Fruit fly (Drosophila melanogaster) whole organism, embryonic: ENCODE results near the gene RpS26.
A peak's percentile ranks its signal among the peaks of the same experiment; 100 is the strongest.

Source experiments
- ATbp ChIP-seq: fragments of 200-800 bp; sonication (Bioruptor generic); optimal IDR thresholded peaks from 2 replicates; lab custom pipeline; 2017; ENCODE audit warnings: missing biosample characterization, mild to moderate bottlenecking, missing genetic modification characterization, missing genetic modification reagents
- CG1024 ChIP-seq: fragments of 200-800 bp; sonication (Bioruptor generic); IDR thresholded peaks from 2 replicates; pipeline ENCODE4 v1.3.6; 2022; ENCODE audit warnings: missing biosample characterization, missing genetic modification characterization
- CG11085 ChIP-seq: fragments of 200-800 bp; sonication (Bioruptor generic); IDR thresholded peaks from 2 replicates; pipeline ENCODE4 v1.3.6; 2022; ENCODE audit warnings: missing biosample characterization, missing genetic modification characterization
- CG12744 ChIP-seq: fragments of 200-800 bp; sonication (Bioruptor generic); optimal IDR thresholded peaks from 2 replicates; lab custom pipeline; 2016; ENCODE audit warnings: missing biosample characterization, missing genetic modification characterization
- CG15073 ChIP-seq: fragments of 200-800 bp; sonication (Bioruptor generic); optimal IDR thresholded peaks from 2 replicates; lab custom pipeline; 2016; ENCODE audit warnings: missing biosample characterization, missing genetic modification characterization
- CG15269 ChIP-seq: fragments of 200-800 bp; sonication (Bioruptor generic); optimal IDR thresholded peaks from 2 replicates; lab custom pipeline; 2018; ENCODE audit warnings: missing biosample characterization, mild to moderate bottlenecking, missing genetic modification characterization, moderate library complexity
- CG15514 ChIP-seq: fragments of 200-800 bp; sonication (Bioruptor generic); optimal IDR thresholded peaks from 3 replicates; lab custom pipeline; 2017; ENCODE audit warnings: missing biosample characterization, missing genetic modification characterization, mild to moderate bottlenecking, moderate library complexity, missing genetic modification reagents
- CG18011 ChIP-seq: fragments of 200-800 bp; sonication (Bioruptor generic); optimal IDR thresholded peaks from 2 replicates; lab custom pipeline; 2017; ENCODE audit warnings: missing biosample characterization, missing genetic modification characterization, mild to moderate bottlenecking, moderate library complexity, missing genotype
- CG2120 ChIP-seq: fragments of 200-800 bp; sonication (Bioruptor generic); optimal IDR thresholded peaks from 3 replicates; lab custom pipeline; 2016; ENCODE audit warnings: missing biosample characterization, missing genetic modification characterization
- CG33557 ChIP-seq: fragments of 200-800 bp; sonication (Bioruptor generic); optimal IDR thresholded peaks from 2 replicates; lab custom pipeline; 2019; ENCODE audit warnings: missing biosample characterization, mild to moderate bottlenecking, missing genetic modification characterization, moderate library complexity
- CG3838 ChIP-seq: fragments of 200-800 bp; sonication (Bioruptor generic); optimal IDR thresholded peaks from 3 replicates; lab custom pipeline; 2016; ENCODE audit warnings: missing biosample characterization, missing genetic modification characterization
- CG4282 ChIP-seq: fragments of 200-800 bp; sonication (Bioruptor generic); optimal IDR thresholded peaks from 2 replicates; lab custom pipeline; 2016; ENCODE audit warnings: missing biosample characterization, missing genetic modification characterization
- CG6683 ChIP-seq: fragments of 200-800 bp; sonication (Bioruptor generic); optimal IDR thresholded peaks from 2 replicates; lab custom pipeline; 2017; ENCODE audit warnings: missing biosample characterization, mild to moderate bottlenecking, missing genetic modification characterization, missing genetic modification reagents
- CG7372 ChIP-seq: fragments of 200-800 bp; sonication (Bioruptor generic); IDR thresholded peaks from 2 replicates; pipeline ENCODE4 v1.3.6; 2022; ENCODE audit warnings: missing biosample characterization, missing genetic modification characterization
- CG8089 ChIP-seq: fragments of 200-800 bp; sonication (Bioruptor generic); optimal IDR thresholded peaks from 3 replicates; lab custom pipeline; 2016; ENCODE audit warnings: missing biosample characterization, missing genetic modification characterization
- CG8281 ChIP-seq: fragments of 200-800 bp; sonication (Bioruptor generic); optimal IDR thresholded peaks from 2 replicates; lab custom pipeline; 2018; ENCODE audit warnings: missing biosample characterization, mild to moderate bottlenecking, missing genetic modification characterization, moderate library complexity
- CG9797 ChIP-seq: fragments of 200-800 bp; sonication (Bioruptor generic); optimal IDR thresholded peaks from 3 replicates; lab custom pipeline; 2018; ENCODE audit warnings: missing biosample characterization, mild to moderate bottlenecking, missing genetic modification characterization
- Dfd ChIP-seq, 2 experiments: fragments of >200 bp; optimal IDR thresholded peaks; 2 replicates each; lab custom pipeline; 2017; ENCODE audit warnings: missing biosample characterization in 2 of 2, missing genetic modification characterization in 2 of 2
- HHEX ChIP-seq: fragments of 200-800 bp; sonication (Bioruptor generic); optimal IDR thresholded peaks from 3 replicates; lab custom pipeline; 2017; ENCODE audit warnings: missing biosample characterization, mild to moderate bottlenecking, missing genetic modification characterization, missing genetic modification reagents
- HLH4C ChIP-seq: fragments of 200-800 bp; sonication (Bioruptor generic); IDR thresholded peaks from 3 replicates; pipeline ENCODE4 v1.3.6; 2022; ENCODE audit warnings: missing biosample characterization, missing genetic modification characterization; ENCODE audit not compliant: partially characterized antibody
- HLH54F ChIP-seq: fragments of 200-800 bp; sonication (Bioruptor generic); optimal IDR thresholded peaks from 3 replicates; lab custom pipeline; 2016; ENCODE audit warnings: missing biosample characterization, missing genetic modification characterization
- Hmx ChIP-seq: fragments of 200-800 bp; sonication (Bioruptor generic); optimal IDR thresholded peaks from 2 replicates; lab custom pipeline; 2016; ENCODE audit warnings: missing biosample characterization, missing genetic modification characterization
- Hsf ChIP-seq: fragments of 200-800 bp; sonication (Bioruptor generic); optimal IDR thresholded peaks from 3 replicates; lab custom pipeline; 2016; ENCODE audit warnings: missing biosample characterization, missing genetic modification characterization
- Mrtf ChIP-seq: fragments of 200-800 bp; sonication (Bioruptor generic); IDR thresholded peaks from 3 replicates; pipeline ENCODE4 v1.3.6; 2022; ENCODE audit warnings: missing biosample characterization, missing genetic modification characterization
- Myb ChIP-seq: fragments of 200-800 bp; sonication (Bioruptor generic); optimal IDR thresholded peaks from 2 replicates; lab custom pipeline; 2016; ENCODE audit warnings: missing biosample characterization, missing genetic modification characterization
- NC2α ChIP-seq: fragments of 200-800 bp; sonication (Bioruptor generic); optimal IDR thresholded peaks from 2 replicates; lab custom pipeline; 2016; ENCODE audit warnings: missing biosample characterization, missing genetic modification characterization
- NFAT ChIP-seq: fragments of 200-800 bp; sonication (Bioruptor generic); IDR thresholded peaks from 2 replicates; pipeline ENCODE4 v1.3.6; 2022; ENCODE audit warnings: missing biosample characterization, missing genetic modification characterization
- Six4 ChIP-seq: fragments of 200-800 bp; sonication (Bioruptor generic); optimal IDR thresholded peaks from 2 replicates; lab custom pipeline; 2016; ENCODE audit warnings: missing biosample characterization, missing genetic modification characterization
- Tbp ChIP-seq: fragments of >200 bp; optimal IDR thresholded peaks from 2 replicates; lab custom pipeline; 2018; ENCODE audit warnings: missing biosample characterization, missing genetic modification characterization
- Xbp1 ChIP-seq: fragments of 200-800 bp; sonication (Bioruptor generic); optimal IDR thresholded peaks from 3 replicates; lab custom pipeline; 2016; ENCODE audit warnings: missing biosample characterization, mild to moderate bottlenecking, missing genetic modification characterization
- ap ChIP-seq: fragments of 200-800 bp; sonication (Bioruptor generic); IDR thresholded peaks from 2 replicates; pipeline ENCODE4 v1.3.6; 2022; ENCODE audit warnings: missing biosample characterization, missing genetic modification characterization
- ase ChIP-seq: fragments of 200-800 bp; sonication (Bioruptor generic); IDR thresholded peaks from 3 replicates; pipeline ENCODE4 v1.3.6; 2022; ENCODE audit warnings: missing biosample characterization, missing genetic modification characterization
- br ChIP-seq: fragments of >200 bp; optimal IDR thresholded peaks from 2 replicates; lab custom pipeline; 2017
- crol ChIP-seq: fragments of 200-800 bp; sonication (Bioruptor generic); IDR thresholded peaks from 2 replicates; pipeline ENCODE4 v1.3.6; 2022; ENCODE audit warnings: missing biosample characterization, missing genetic modification characterization
- crp ChIP-seq, 2 experiments: fragments of 200-800 bp; sonication (Bioruptor generic); optimal IDR thresholded peaks; 2 replicates in 1 of 2; 3 replicates in 1 of 2; lab custom pipeline; 2017; ENCODE audit warnings: missing biosample characterization in 2 of 2, missing genetic modification characterization in 2 of 2, mild to moderate bottlenecking in 1 of 2, moderate library complexity in 1 of 2
- grau ChIP-seq: fragments of 200-800 bp; optimal IDR thresholded peaks from 3 replicates; lab custom pipeline; 2019; ENCODE audit warnings: missing biosample characterization, mild to moderate bottlenecking, missing genetic modification characterization, moderate library complexity
- hb ChIP-seq: fragments of 200-800 bp; sonication (Bioruptor generic); IDR thresholded peaks from 3 replicates; pipeline ENCODE4 v1.3.6; 2022; ENCODE audit warnings: missing biosample characterization, missing genetic modification characterization; ENCODE audit not compliant: partially characterized antibody
- knrl ChIP-seq: fragments of 200-800 bp; sonication (Bioruptor generic); IDR thresholded peaks from 3 replicates; pipeline ENCODE4 v1.3.6; 2022; ENCODE audit warnings: missing biosample characterization, missing genetic modification characterization; ENCODE audit not compliant: partially characterized antibody
- lov ChIP-seq, 2 experiments: fragments of 200-800 bp in 1 of 2; fragments of >200 bp in 1 of 2; sonication (Bioruptor generic) in 1 of 2; IDR thresholded peaks in 1 of 2; optimal IDR thresholded peaks in 1 of 2; 2 replicates in 1 of 2; 3 replicates in 1 of 2; pipeline versions ENCODE4 v1.3.6 to Lab custom; 2017 to 2022; ENCODE audit warnings: missing biosample characterization in 1 of 2, missing genetic modification characterization in 1 of 2
- luna ChIP-seq: fragments of 200-800 bp; sonication (Bioruptor generic); optimal IDR thresholded peaks from 2 replicates; lab custom pipeline; 2016; ENCODE audit warnings: missing biosample characterization, missing genetic modification characterization
- mam ChIP-seq: fragments of 200-800 bp; sonication (Bioruptor generic); optimal IDR thresholded peaks from 3 replicates; lab custom pipeline; 2016; ENCODE audit warnings: missing biosample characterization, missing genetic modification characterization
- otp ChIP-seq: fragments of 200-800 bp; sonication (Bioruptor generic); IDR thresholded peaks from 3 replicates; pipeline ENCODE4, ENCODE4 v1.3.6; 2022; ENCODE audit warnings: missing biosample characterization, missing genetic modification characterization
- run ChIP-seq: fragments of 200-800 bp; sonication (Bioruptor generic); optimal IDR thresholded peaks from 3 replicates; lab custom pipeline; 2018; ENCODE audit warnings: missing biosample characterization, mild to moderate bottlenecking, missing genetic modification characterization
- sim ChIP-seq: fragments of 200-800 bp; sonication (Bioruptor generic); IDR thresholded peaks from 2 replicates; pipeline ENCODE4 v1.3.6; 2022; ENCODE audit warnings: missing biosample characterization, missing genetic modification characterization
- slbo ChIP-seq: fragments of 200-800 bp; sonication (Bioruptor generic); IDR thresholded peaks from 2 replicates; pipeline ENCODE4 v1.3.6; 2022; ENCODE audit warnings: missing biosample characterization, missing genetic modification characterization
- slp2 ChIP-seq: fragments of 200-800 bp; sonication (Bioruptor generic); optimal IDR thresholded peaks from 2 replicates; lab custom pipeline; 2016; ENCODE audit warnings: missing biosample characterization, missing genetic modification characterization
- tin ChIP-seq: fragments of 200-800 bp; sonication (Bioruptor generic); optimal IDR thresholded peaks from 3 replicates; lab custom pipeline; 2016; ENCODE audit warnings: missing biosample characterization, missing genetic modification characterization
- wdn ChIP-seq: fragments of 200-800 bp; sonication (Bioruptor generic); IDR thresholded peaks from 2 replicates; pipeline ENCODE4 v1.3.6; 2022; ENCODE audit warnings: missing biosample characterization, missing genetic modification characterization
- wor ChIP-seq: fragments of 200-800 bp; sonication (Bioruptor generic); IDR thresholded peaks from 2 replicates; pipeline ENCODE4 v1.3.6; 2022; ENCODE audit warnings: missing biosample characterization, missing genetic modification characterization
- zfh2 ChIP-seq: fragments of 200-800 bp; sonication (Bioruptor generic); optimal IDR thresholded peaks from 2 replicates; lab custom pipeline; 2016; ENCODE audit warnings: missing biosample characterization, missing genetic modification characterization

The RpS26 gene

DNA sequence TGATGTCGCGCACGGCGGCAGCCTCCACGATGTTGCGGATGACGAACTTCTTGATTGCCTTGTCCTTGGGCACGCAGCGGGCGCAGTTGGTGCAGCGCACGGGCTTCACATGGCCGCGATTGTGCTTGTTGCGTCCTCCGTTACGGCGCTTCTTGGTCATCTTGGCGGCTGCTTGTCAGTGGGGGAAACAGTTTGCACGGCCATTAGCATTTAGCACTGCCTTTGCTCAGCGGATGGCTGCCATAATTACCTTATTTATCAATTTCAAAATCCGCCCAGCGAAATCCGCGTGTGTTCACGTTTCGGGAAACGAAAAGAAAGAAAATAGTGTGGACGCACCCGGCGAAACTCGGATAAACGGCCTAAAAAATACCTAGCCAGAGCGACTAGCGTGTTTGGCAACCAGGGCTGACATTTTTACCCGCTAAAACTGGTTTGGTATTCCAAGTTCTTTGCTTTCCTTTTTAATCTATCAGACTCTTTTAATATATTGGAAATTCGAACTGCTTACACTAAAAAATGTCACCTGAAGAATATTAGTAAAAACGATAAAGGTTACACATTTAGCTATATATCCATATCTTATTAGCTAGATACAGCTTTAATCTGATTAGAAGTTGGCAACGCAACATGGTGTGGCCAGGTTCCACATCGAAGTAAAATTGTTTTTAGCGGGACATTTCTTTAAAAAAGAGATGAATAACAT is at the start of gene RpS26 (continued):
- TF ChIP-seq Mrtf (GFP tag; lab: Robert Waterston, UW) (no peak), crp (GFP tag; optimal IDR thresholded peaks at IDR 0.05; lab: Kevin White, UChicago) (peak in 1 of 2 experiments; percentile 12), CG15514 (peak; percentile 61), grau (tag; lab: Kevin White, UChicago) (peak; percentile 54), NFAT (GFP tag; lab: Robert Waterston, UW) (peak; percentile 33), Hmx (no peak), CG4282 (GFP tag; lab: Kevin White, UChicago) (peak; percentile 9), CG2120 (GFP tag; lab: Kevin White, UChicago) (peak; percentile 53), Xbp1 (GFP tag; lab: Kevin White, UChicago) (peak; percentile 70), HLH54F (GFP tag; lab: Kevin White, UChicago) (peak; percentile 61), slbo (GFP tag; lab: Robert Waterston, UW) (peak; percentile 70), CG1024 (GFP tag; lab: Robert Waterston, UW) (no peak), sim (GFP tag; lab: Robert Waterston, UW) (no peak), Hsf (GFP tag; lab: Kevin White, UChicago) (peak; percentile 24), HHEX (GFP tag; lab: Kevin White, UChicago) (no peak), wor (GFP tag; lab: Robert Waterston, UW) (no peak), CG9797 (GFP tag; lab: Kevin White, UChicago) (peak; percentile 83), CG18011 (GFP tag; lab: Kevin White, UChicago) (no peak), knrl (GFP tag; lab: Robert Waterston, UW) (0 out of 3 replicates have a peak, but pooled peaks have one; percentile 31), br (lab: Kevin White, UChicago) (no peak), CG7372 (peak; percentile 42; the same call in 1 of the 2 replicates), Myb (GFP tag; lab: Kevin White, UChicago) (peak; percentile 7), otp (peak; percentile 46; the same call in 2 of the 3 replicates), CG33557 (GFP tag; lab: Kevin White, UChicago) (peak; percentile 36), Six4 (GFP tag; lab: Kevin White, UChicago) (no peak), CG15073 (GFP tag; lab: Kevin White, UChicago) (no peak), CG12744 (GFP tag; lab: Kevin White, UChicago) (no peak), CG3838 (GFP tag; lab: Kevin White, UChicago) (no peak), luna (GFP tag; lab: Kevin White, UChicago) (no peak), ap (GFP tag; lab: Robert Waterston, UW) (no peak), crol (GFP tag; lab: Robert Waterston, UW) (no peak), CG11085 (no peak; the same call in 1 of the 2 replicates), ATbp (GFP tag; lab: Kevin White, UChicago) (no peak), NC2α (GFP tag; lab: Kevin White, UChicago) (no peak), CG15269 (no peak), slp2 (GFP tag; lab: Kevin White, UChicago) (peak; percentile 34), tin (GFP tag; lab: Kevin White, UChicago) (peak; percentile 38), Tbp (GFP tag; lab: Kevin White, UChicago) (peak; percentile 87), zfh2 (peak; percentile 42), CG6683 (no peak), wdn (GFP tag; lab: Robert Waterston, UW) (no peak), HLH4C (GFP tag; lab: Robert Waterston, UW) (no peak), mam (GFP tag; lab: Kevin White, UChicago) (peak; percentile 63), hb (GFP tag; lab: Robert Waterston, UW) (no peak), run (tag; lab: Kevin White, UChicago) (no peak), lov (optimal IDR thresholded peaks at IDR 0.05; lab: Kevin White, UChicago) (no peak), lov (GFP tag; IDR thresholded peaks at IDR 0.05; lab: Robert Waterston, UW) (peak; percentile 65; the same call in 1 of the 3 replicates), CG8089 (GFP tag; lab: Kevin White, UChicago) (no peak), ase (0 out of 3 replicates have a peak, but pooled peaks have one; percentile 22), Dfd (GFP tag; optimal IDR thresholded peaks at IDR 0.05; lab: Kevin White, UChicago) (no peak), CG8281 (tag; lab: Kevin White, UChicago) (no peak)
